Worm (Caenorhabditis elegans) whole organism, L3 larva: ENCODE results near the gene K10B3.1.

Source experiments
- ama-1 ChIP-seq: fragments of 150-350 bp; optimal IDR thresholded peaks from 2 replicates; lab custom pipeline; 2018
- ceh-9 ChIP-seq: sonication (generic microtip); optimal IDR thresholded peaks from 2 replicates; lab custom pipeline; 2018; ENCODE audit warnings: missing biosample characterization, missing genetic modification characterization
- elt-2 ChIP-seq: sonication (generic microtip); optimal IDR thresholded peaks from 2 replicates; lab custom pipeline; 2016; ENCODE audit warnings: missing genetic modification reagents, mild to moderate bottlenecking, missing genetic modification characterization, missing compliant biosample characterization
- eor-1 ChIP-seq, 2 experiments: fragments of 150-350 bp; optimal IDR thresholded peaks; 2 replicates each; lab custom pipeline; 2014 to 2018; ENCODE audit warnings: missing biosample characterization in 2 of 2, missing genetic modification characterization in 2 of 2
- lin-39 ChIP-seq: fragments of 150-350 bp; optimal IDR thresholded peaks from 2 replicates; lab custom pipeline; 2018; ENCODE audit warnings: missing biosample characterization, missing genetic modification reagents, missing genetic modification characterization
- lsy-12 ChIP-seq: sonication (generic microtip); optimal IDR thresholded peaks from 2 replicates; lab custom pipeline; 2016; ENCODE audit warnings: mild to moderate bottlenecking, missing genetic modification characterization, missing compliant biosample characterization
- nhr-25 ChIP-seq: sonication (generic microtip); optimal IDR thresholded peaks from 2 replicates; lab custom pipeline; 2017; ENCODE audit warnings: missing biosample characterization, missing genetic modification characterization
- nhr-77 ChIP-seq: fragments of 150-350 bp; optimal IDR thresholded peaks from 2 replicates; lab custom pipeline; 2014; ENCODE audit warnings: missing biosample characterization, missing genetic modification characterization
- snpc-4 ChIP-seq: fragments of 150-350 bp; optimal IDR thresholded peaks from 2 replicates; lab custom pipeline; 2014; ENCODE audit warnings: missing biosample characterization, missing genetic modification characterization
- unc-62 ChIP-seq: fragments of 150-350 bp; sonication (generic microtip); optimal IDR thresholded peaks from 4 replicates; lab custom pipeline; 2014; ENCODE audit warnings: missing biosample characterization, missing genetic modification reagents, missing genetic modification characterization

DNA sequence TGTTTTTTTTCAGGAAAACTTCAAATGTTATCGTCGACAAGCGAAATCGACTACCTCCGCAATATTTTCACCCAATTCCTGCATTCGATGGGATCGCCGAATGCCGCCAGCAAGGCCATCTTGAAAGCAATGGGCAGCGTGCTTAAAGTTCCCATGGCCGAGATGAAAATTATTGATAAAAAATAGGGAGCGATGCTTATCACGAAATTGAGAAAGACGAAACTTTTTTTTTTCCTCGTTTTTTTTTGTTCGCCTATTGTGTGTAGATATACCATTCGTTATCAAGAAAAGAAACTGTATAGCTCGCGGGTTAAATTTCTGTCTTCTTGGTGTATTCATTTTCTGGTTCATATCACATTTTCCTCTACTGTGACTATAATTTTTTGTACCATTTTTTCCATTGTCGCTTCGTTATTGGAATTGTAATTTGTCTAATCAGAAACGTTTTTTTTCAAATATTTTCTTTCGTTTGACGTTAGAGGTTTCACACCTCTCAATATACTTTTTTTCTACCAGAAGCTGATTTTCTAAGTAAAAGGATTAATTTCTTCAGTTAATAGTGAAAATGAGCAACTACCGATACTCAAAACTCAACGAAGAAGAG lies 28.8 kb downstream of the K10B3.1 start, which contains the start of gene syx-6:
- no peak for TF ChIP-seq ama-1 (lab: Kevin White, UChicago)
- no peak for TF ChIP-seq snpc-4 (tag; lab: Kevin White, UChicago)
- no peak for TF ChIP-seq lin-39
- TF ChIP-seq eor-1 (tag; optimal IDR thresholded peaks at IDR 0.05; lab: Kevin White, UChicago): no peak
- peak; percentile 56 for TF ChIP-seq elt-2 (tag; lab: Kevin White, UChicago)
- TF ChIP-seq lsy-12: no peak
- no peak for TF ChIP-seq nhr-77 (tag; lab: Kevin White, UChicago)
- TF ChIP-seq ceh-9 (tag; lab: Kevin White, UChicago): no peak
- no peak for TF ChIP-seq unc-62
- TF ChIP-seq nhr-25 (tag; lab: Kevin White, UChicago): no peak
